Worm (Caenorhabditis elegans): ENCODE data around the gene riok-3.

DNA sequence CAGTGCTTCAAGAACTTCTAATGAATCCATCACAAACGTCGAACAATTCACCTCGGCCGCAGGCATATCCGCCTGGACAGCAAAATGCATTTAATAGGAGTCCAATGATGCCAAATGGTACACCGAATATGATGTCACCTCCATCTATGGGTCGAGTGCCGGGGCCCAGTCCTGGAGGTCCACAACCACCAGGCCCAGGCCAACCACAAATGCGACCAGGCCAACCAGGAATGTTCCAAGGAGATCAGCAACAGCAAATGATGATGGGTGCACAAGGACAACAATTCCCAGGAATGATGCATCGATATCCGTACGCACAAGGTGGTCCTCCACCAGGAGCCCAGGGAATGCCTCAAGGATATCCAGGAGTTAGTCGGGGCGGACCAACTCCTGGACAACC lies 37.7 kb downstream of the riok-3 start:
- TF ChIP-seq ZK546.5 (tag; optimal IDR thresholded peaks at IDR 0.05) (no peak), nhr-6 (tag; optimal IDR thresholded peaks at IDR 0.05) (no peak), ceh-82 (tag; optimal IDR thresholded peaks at IDR 0.05) (no peak), nhr-12 (tag; optimal IDR thresholded peaks at IDR 0.05) (no peak), nhr-11 (tag; optimal IDR thresholded peaks at IDR 0.05) (no peak), ceh-16 (tag; optimal IDR thresholded peaks at IDR 0.05) (no peak), R02D3.7 (tag; optimal IDR thresholded peaks at IDR 0.05) (no peak), elt-1 (tag; optimal IDR thresholded peaks at IDR 0.05) (no peak), crh-2 (tag; optimal IDR thresholded peaks at IDR 0.05) (no peak), zag-1 (tag; optimal IDR thresholded peaks at IDR 0.05) (no peak)

All from whole organism, L2 larva.